Worm (Caenorhabditis elegans): ENCODE data around the gene F11D5.1.

The F11D5.1 gene

DNA sequence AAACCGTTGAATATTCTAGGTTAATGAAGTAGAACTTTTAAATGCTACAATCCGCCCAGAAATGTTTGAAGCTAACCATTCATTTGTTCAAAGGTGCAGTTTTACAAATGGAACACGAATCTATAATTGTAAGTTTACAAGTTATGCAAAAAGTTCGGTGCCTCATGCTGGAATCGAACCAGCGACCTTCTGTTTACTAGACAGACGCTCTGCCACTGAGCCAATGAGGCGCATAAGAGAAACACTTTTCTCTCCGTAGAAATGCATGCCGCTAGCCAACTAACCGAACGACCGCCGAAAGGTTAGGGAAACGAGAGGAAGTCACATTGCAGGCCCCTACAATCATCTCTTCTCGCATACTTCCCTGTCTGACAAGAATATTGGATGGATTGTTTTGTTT lies 38.3 kb downstream of the F11D5.1 start:
- peak; percentile 82 for TF ChIP-seq ref-1 (GFP tag; conservative IDR thresholded peaks at IDR 0.05)
- peak; percentile 37 for TF ChIP-seq med-1 (GFP tag; optimal IDR thresholded peaks at IDR 0.05; ENCODE audit: insufficient read depth)
- TF ChIP-seq cog-1 (tag; optimal IDR thresholded peaks at IDR 0.05): peak; percentile 78
- TF ChIP-seq klf-2 (GFP tag; conservative IDR thresholded peaks at IDR 0.05): peak; percentile 94
- peak; percentile 95 for TF ChIP-seq tab-1 (GFP tag; IDR thresholded peaks at IDR 0.05)
- TF ChIP-seq ztf-29 (GFP tag; IDR thresholded peaks at IDR 0.05): peak; percentile 95
- peak; percentile 96 for TF ChIP-seq flt-1 (GFP tag; IDR thresholded peaks at IDR 0.05)
- TF ChIP-seq T22C8.4 (GFP tag; IDR thresholded peaks at IDR 0.05): peak; percentile 95
- TF ChIP-seq ztf-23 (GFP tag; IDR thresholded peaks at IDR 0.05): peak; percentile 92

DNA sequence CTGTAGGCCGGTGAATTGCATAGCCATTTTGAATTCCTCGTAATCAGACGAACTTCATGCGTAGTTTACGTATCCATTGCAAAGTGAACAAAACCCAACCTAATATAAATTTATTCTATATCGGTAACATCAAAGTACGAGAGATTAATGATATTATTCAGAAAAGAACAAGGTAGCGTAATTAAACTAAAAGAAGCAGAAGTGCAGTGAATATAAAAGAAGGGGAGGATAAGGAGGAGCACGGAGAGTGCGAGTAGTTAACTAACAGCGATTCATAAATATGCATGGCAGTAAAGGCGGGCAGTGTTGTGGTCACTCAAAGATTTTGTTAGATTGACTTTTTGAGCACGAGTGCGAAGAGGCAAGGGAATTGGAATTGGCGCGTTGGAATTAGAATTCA lies 41.7 kb downstream of the F11D5.1 start, which contains the start of gene clc-3:
TSS of gene clc-3 (minus strand) at position 101 of the 400 bp plus-strand sequence.
- TF ChIP-seq ref-1 (GFP tag; conservative IDR thresholded peaks at IDR 0.05) (no peak), ztf-23 (GFP tag; IDR thresholded peaks at IDR 0.05) (0 out of 2 replicates have a peak, but pooled peaks have one; percentile 22)

DNA sequence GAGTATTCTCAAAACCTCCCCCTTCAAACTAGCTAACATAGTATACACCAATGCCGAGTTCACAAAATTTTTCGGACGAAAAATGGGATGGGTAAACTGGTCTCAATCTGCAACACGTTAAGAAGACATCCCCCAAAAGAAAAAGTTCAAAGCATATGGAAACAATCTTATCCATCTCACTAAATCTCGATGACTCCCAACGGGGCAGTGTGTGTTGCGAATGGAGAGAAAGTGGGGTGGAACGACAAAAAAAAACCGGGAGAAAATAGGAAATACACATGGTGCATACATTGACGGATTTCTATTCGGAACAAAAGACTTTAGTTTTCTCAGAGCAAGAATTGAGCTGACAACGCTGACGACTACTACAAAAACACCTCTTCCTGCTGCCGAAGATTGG lies 42.4 kb downstream of the F11D5.1 start:
- TF ChIP-seq flt-1 (GFP tag; IDR thresholded peaks at IDR 0.05): no peak
- TF ChIP-seq med-1 (GFP tag; optimal IDR thresholded peaks at IDR 0.05; ENCODE audit: insufficient read depth): no peak
- TF ChIP-seq ref-1 (GFP tag; conservative IDR thresholded peaks at IDR 0.05): no peak
- TF ChIP-seq tab-1 (GFP tag; IDR thresholded peaks at IDR 0.05): no peak
- no peak for TF ChIP-seq cog-1 (tag; optimal IDR thresholded peaks at IDR 0.05)
- no peak for TF ChIP-seq ztf-23 (GFP tag; IDR thresholded peaks at IDR 0.05)
- TF ChIP-seq T22C8.4 (GFP tag; IDR thresholded peaks at IDR 0.05): no peak
- TF ChIP-seq ztf-29 (GFP tag; IDR thresholded peaks at IDR 0.05): no peak

DNA sequence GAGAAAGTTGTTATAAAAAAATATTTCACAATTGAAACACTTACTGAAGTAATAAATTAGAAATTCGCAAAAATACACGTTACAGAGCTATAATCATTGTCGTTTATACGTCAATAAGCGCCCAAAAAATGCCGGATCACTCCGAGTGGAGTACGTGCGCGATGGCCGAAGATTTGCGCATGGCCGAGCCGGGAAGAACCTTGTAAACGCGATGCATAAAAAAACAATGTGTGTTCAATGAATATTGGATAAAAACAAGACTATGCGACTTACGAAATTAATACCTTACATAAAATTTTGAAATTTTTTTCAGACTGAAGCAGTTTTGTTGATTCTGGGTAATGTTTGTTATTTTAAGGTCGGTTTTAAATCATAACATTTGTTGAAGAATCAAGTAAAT lies 46.2 kb downstream of the F11D5.1 start, which contains the start of gene sorf-1:
TSS of gene sorf-1 (minus strand) at position 135 of the 400 bp plus-strand sequence.
- TF ChIP-seq tab-1 (GFP tag; IDR thresholded peaks at IDR 0.05) (no peak), ztf-23 (GFP tag; IDR thresholded peaks at IDR 0.05) (no peak), ztf-29 (GFP tag; IDR thresholded peaks at IDR 0.05) (no peak), cog-1 (tag; optimal IDR thresholded peaks at IDR 0.05) (no peak), T22C8.4 (GFP tag; IDR thresholded peaks at IDR 0.05) (no peak)

DNA sequence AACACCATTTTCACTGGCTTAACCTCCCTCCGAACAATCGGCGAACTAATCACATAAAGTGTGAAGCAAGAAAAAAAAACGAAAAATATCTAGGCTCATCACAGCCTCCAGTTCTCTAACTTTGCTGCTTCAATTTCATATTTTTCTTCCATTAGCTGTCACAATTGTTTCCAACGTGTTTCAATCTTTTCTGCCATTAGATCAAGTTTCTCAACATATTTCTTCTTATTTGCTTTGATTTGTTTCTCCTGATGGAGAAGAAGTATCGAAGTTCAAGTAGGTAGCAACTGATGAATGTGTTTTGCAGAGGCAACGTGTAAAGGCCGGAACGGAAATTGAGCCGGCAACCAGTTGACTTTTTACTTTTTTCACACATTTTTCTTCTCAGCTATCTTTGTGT lies 47.2 kb downstream of the F11D5.1 start, which contains the start of gene ZK563.7:
TSS of gene ZK563.7 (plus strand) at position 301 of the 400 bp plus-strand sequence.
- TF ChIP-seq med-1 (GFP tag; optimal IDR thresholded peaks at IDR 0.05; ENCODE audit: insufficient read depth): no peak
- no peak for TF ChIP-seq klf-2 (GFP tag; conservative IDR thresholded peaks at IDR 0.05)
- no peak for TF ChIP-seq flt-1 (GFP tag; IDR thresholded peaks at IDR 0.05)
- TF ChIP-seq T22C8.4 (GFP tag; IDR thresholded peaks at IDR 0.05): no peak
- no peak for TF ChIP-seq ztf-23 (GFP tag; IDR thresholded peaks at IDR 0.05)
- no peak for TF ChIP-seq cog-1 (tag; optimal IDR thresholded peaks at IDR 0.05)
- TF ChIP-seq ztf-29 (GFP tag; IDR thresholded peaks at IDR 0.05): no peak
- TF ChIP-seq ref-1 (GFP tag; conservative IDR thresholded peaks at IDR 0.05): no peak
- no peak for TF ChIP-seq tab-1 (GFP tag; IDR thresholded peaks at IDR 0.05)

DNA sequence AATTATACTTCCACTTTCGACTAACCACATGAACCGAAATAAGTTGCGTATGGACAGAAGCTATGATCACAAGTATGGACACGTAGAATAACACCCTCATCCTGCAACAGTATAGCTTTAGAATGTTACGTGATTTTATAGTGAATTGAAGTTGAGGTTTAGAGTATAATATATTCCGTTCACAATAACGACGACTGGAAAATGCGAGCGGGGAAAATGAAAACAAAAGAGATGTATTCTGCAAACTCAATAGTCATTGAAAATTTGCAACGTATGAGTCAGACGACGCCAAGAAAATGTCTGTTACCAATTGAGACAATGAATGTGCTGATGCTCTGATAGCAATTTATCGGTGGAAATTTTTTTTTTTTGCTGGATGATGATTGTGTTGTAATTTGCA lies 52.4 kb downstream of the F11D5.1 start, which contains the start of gene acp-1:
TSS of gene acp-1 (minus strand) at position 101 of the 400 bp plus-strand sequence.
- no peak for TF ChIP-seq flt-1 (GFP tag; IDR thresholded peaks at IDR 0.05)
- no peak for TF ChIP-seq med-1 (GFP tag; optimal IDR thresholded peaks at IDR 0.05; ENCODE audit: insufficient read depth)
- no peak for TF ChIP-seq cog-1 (tag; optimal IDR thresholded peaks at IDR 0.05)
- no peak for TF ChIP-seq ztf-23 (GFP tag; IDR thresholded peaks at IDR 0.05)
- no peak for TF ChIP-seq tab-1 (GFP tag; IDR thresholded peaks at IDR 0.05)

ce11 chrX:3393562-3393961 lies 60.6 kb downstream of the F11D5.1 start, which contains the start of gene slcf-2:
TSS of gene slcf-2 (plus strand) at chrX:3393862.
- TF ChIP-seq tab-1 (GFP tag; IDR thresholded peaks at IDR 0.05) (no peak), ztf-29 (GFP tag; IDR thresholded peaks at IDR 0.05) (no peak), ref-1 (GFP tag; conservative IDR thresholded peaks at IDR 0.05) (no peak), klf-2 (GFP tag; conservative IDR thresholded peaks at IDR 0.05) (no peak), flt-1 (GFP tag; IDR thresholded peaks at IDR 0.05) (no peak), cog-1 (tag; optimal IDR thresholded peaks at IDR 0.05) (no peak), T22C8.4 (GFP tag; IDR thresholded peaks at IDR 0.05) (no peak), ztf-23 (GFP tag; IDR thresholded peaks at IDR 0.05) (no peak), med-1 (GFP tag; optimal IDR thresholded peaks at IDR 0.05; ENCODE audit: insufficient read depth) (no peak)

- TF ChIP-seq tab-1 (GFP tag; IDR thresholded peaks at IDR 0.05) (no peak), med-1 (GFP tag; optimal IDR thresholded peaks at IDR 0.05; ENCODE audit: insufficient read depth) (no peak), ref-1 (GFP tag; conservative IDR thresholded peaks at IDR 0.05) (no peak), ztf-29 (GFP tag; IDR thresholded peaks at IDR 0.05) (no peak), cog-1 (tag; optimal IDR thresholded peaks at IDR 0.05) (no peak), T22C8.4 (GFP tag; IDR thresholded peaks at IDR 0.05) (no peak), ztf-23 (GFP tag; IDR thresholded peaks at IDR 0.05) (no peak), flt-1 (GFP tag; IDR thresholded peaks at IDR 0.05) (no peak), klf-2 (GFP tag; conservative IDR thresholded peaks at IDR 0.05) (no peak)
Observed at ce11 chrX:3396735-3397134, 63.8 kb downstream of the F11D5.1 start.
